Worm (Caenorhabditis elegans): ENCODE measurements around the gene rpl-39.
A peak's percentile ranks its signal among the peaks of the same experiment; 100 is the strongest.

rpl-39 gene

DNA sequence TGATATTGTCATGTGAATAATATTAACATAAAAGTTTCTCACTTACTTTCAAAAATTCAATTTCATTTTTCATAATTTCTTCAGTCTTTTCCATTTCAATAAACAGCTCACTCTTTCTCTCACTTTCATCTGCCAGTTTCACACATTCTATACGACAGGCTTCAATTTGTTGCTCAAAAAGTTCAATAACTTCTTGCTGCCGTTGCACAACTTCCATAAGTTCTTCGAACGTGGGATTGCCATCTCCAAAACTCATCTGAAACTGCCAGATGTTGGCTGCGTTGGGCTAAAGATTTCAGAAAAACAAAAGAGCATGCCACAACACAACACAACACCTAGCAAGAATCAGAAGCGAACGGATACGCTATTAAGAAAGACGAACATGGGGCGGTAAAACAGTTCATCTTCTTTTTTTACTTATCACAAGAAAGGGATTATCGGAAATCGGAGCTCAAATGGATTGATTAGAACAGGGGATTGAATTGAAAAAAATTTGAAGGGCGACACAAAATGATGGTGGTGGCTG lies 42.6 kb downstream of the rpl-39 start:
- TF ChIP-seq nhr-23 (tag; optimal IDR thresholded peaks at IDR 0.05) (no peak), fos-1 (tag; optimal IDR thresholded peaks at IDR 0.05) (no peak), ZK546.5 (tag; optimal IDR thresholded peaks at IDR 0.05) (no peak), zag-1 (tag; optimal IDR thresholded peaks at IDR 0.05) (no peak), nfya-1 (tag; optimal IDR thresholded peaks at IDR 0.05; ENCODE audit: insufficient read depth) (no peak), ama-1 (optimal IDR thresholded peaks at IDR 0.05) (no peak), eor-1 (tag; optimal IDR thresholded peaks at IDR 0.05) (no peak), ztf-4 (tag; optimal IDR thresholded peaks at IDR 0.05) (no peak), lin-39 (tag; optimal IDR thresholded peaks at IDR 0.05) (no peak), nhr-11 (tag; optimal IDR thresholded peaks at IDR 0.05) (no peak), egl-27 (tag; optimal IDR thresholded peaks at IDR 0.05) (no peak), nhr-12 (tag; optimal IDR thresholded peaks at IDR 0.05) (no peak)

DNA sequence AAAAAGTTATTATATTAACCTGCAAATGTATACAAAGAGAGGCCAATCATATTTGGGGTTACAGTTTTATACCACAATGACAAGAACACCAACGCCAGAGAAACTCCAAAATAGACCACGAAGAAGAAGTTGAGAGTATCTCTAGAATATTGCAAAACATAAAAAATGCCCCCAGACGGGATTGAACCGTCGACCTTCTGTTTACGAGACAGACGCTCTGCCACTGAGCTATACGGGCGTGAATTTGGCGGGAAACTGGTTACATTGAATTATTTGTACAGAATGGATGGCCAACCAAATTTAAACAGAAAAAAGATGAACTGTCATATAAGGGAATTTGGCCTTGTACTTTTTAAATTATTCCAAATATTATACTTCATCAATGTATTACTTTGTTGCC lies 45.4 kb downstream of the rpl-39 start:
- TF ChIP-seq nhr-25 (tag; optimal IDR thresholded peaks at IDR 0.05), result peak; percentile 61
- no peak for TF ChIP-seq zag-1 (tag; optimal IDR thresholded peaks at IDR 0.05)
- no peak for TF ChIP-seq sea-2 (GFP tag; optimal IDR thresholded peaks at IDR 0.05)
- TF ChIP-seq nhr-23 (tag; optimal IDR thresholded peaks at IDR 0.05), result peak; percentile 22
- TF ChIP-seq pqm-1 (tag; optimal IDR thresholded peaks at IDR 0.05), result no peak
- no peak for TF ChIP-seq ceh-9 (tag; optimal IDR thresholded peaks at IDR 0.05)
- no peak for TF ChIP-seq ama-1 (optimal IDR thresholded peaks at IDR 0.05)
- TF ChIP-seq nhr-77 (tag; optimal IDR thresholded peaks at IDR 0.05), result no peak
- no peak for TF ChIP-seq ztf-11 (tag; optimal IDR thresholded peaks at IDR 0.05)
- no peak for TF ChIP-seq egl-27 (tag; optimal IDR thresholded peaks at IDR 0.05)
- TF ChIP-seq R02D3.7 (tag; optimal IDR thresholded peaks at IDR 0.05), result no peak
- no peak for TF ChIP-seq nhr-28 (tag; optimal IDR thresholded peaks at IDR 0.05)
- TF ChIP-seq daf-12 (tag; optimal IDR thresholded peaks at IDR 0.05), result no peak
- TF ChIP-seq ceh-82 (tag; optimal IDR thresholded peaks at IDR 0.05), result no peak
- peak; percentile 31 for TF ChIP-seq jun-1 (tag; optimal IDR thresholded peaks at IDR 0.05)
- no peak for TF ChIP-seq fkh-10 (GFP tag; optimal IDR thresholded peaks at IDR 0.05)
- no peak for TF ChIP-seq eor-1 (tag; optimal IDR thresholded peaks at IDR 0.05)
- TF ChIP-seq mml-1 (tag; optimal IDR thresholded peaks at IDR 0.05), result no peak
- TF ChIP-seq ZK546.5 (tag; optimal IDR thresholded peaks at IDR 0.05), result no peak
- peak; percentile 45 for TF ChIP-seq nfya-1 (tag; optimal IDR thresholded peaks at IDR 0.05; ENCODE audit: insufficient read depth)
- peak; percentile 63 for TF ChIP-seq pha-4 (tag; optimal IDR thresholded peaks at IDR 0.05)
- no peak for TF ChIP-seq nhr-237 (tag; optimal IDR thresholded peaks at IDR 0.05)
- TF ChIP-seq ceh-28 (tag; optimal IDR thresholded peaks at IDR 0.05), result no peak
- TF ChIP-seq unc-62 (GFP tag; optimal IDR thresholded peaks at IDR 0.05), result no peak
- no peak for TF ChIP-seq tbx-2 (tag; optimal IDR thresholded peaks at IDR 0.05)
- no peak for TF ChIP-seq nhr-12 (tag; optimal IDR thresholded peaks at IDR 0.05)
- no peak for TF ChIP-seq elt-1 (tag; optimal IDR thresholded peaks at IDR 0.05)
- no peak for TF ChIP-seq skn-1 (tag; optimal IDR thresholded peaks at IDR 0.05)
- no peak for TF ChIP-seq ztf-4 (tag; optimal IDR thresholded peaks at IDR 0.05)
- TF ChIP-seq mdl-1 (tag; optimal IDR thresholded peaks at IDR 0.05), result no peak
- peak in 1 of 3 experiments; percentile 12 for TF ChIP-seq elt-3 (tag; optimal IDR thresholded peaks at IDR 0.05)
- TF ChIP-seq hmg-11 (tag; optimal IDR thresholded peaks at IDR 0.05), result no peak
- TF ChIP-seq fkh-2 (tag; optimal IDR thresholded peaks at IDR 0.05), result no peak
- TF ChIP-seq nhr-43 (tag; optimal IDR thresholded peaks at IDR 0.05; ENCODE audit: poor library complexity, severe bottlenecking), result no peak
- TF ChIP-seq fos-1 (tag; optimal IDR thresholded peaks at IDR 0.05), result no peak
- TF ChIP-seq nhr-67 (tag; optimal IDR thresholded peaks at IDR 0.05), result no peak
- no peak for TF ChIP-seq snpc-4 (tag; optimal IDR thresholded peaks at IDR 0.05)
- no peak for TF ChIP-seq unc-39 (tag; optimal IDR thresholded peaks at IDR 0.05)
- TF ChIP-seq lsy-12 (tag; optimal IDR thresholded peaks at IDR 0.05), result peak; percentile 40
- peak; percentile 21 for TF ChIP-seq elt-2 (tag; optimal IDR thresholded peaks at IDR 0.05)
- no peak for TF ChIP-seq ceh-16 (tag; optimal IDR thresholded peaks at IDR 0.05)
- no peak for TF ChIP-seq lin-39 (tag; optimal IDR thresholded peaks at IDR 0.05)
- TF ChIP-seq egl-5 (tag; optimal IDR thresholded peaks at IDR 0.05), result no peak
- TF ChIP-seq nhr-76 (tag; optimal IDR thresholded peaks at IDR 0.05), result no peak
- TF ChIP-seq aly-2 (tag; optimal IDR thresholded peaks at IDR 0.05), result no peak
